Fruit fly (Drosophila melanogaster) whole organism, pupa: Measurements from ENCODE around the gene CG32249.

Source experiments
- CG10348 ChIP-seq: fragments of 200-800 bp; sonication (Bioruptor generic); IDR thresholded peaks from 2 replicates; pipeline ENCODE4 v1.3.6; 2022; ENCODE audit warnings: missing biosample characterization, missing genetic modification characterization
- CG12605 ChIP-seq: fragments of 200-800 bp; sonication (Bioruptor generic); IDR thresholded peaks from 2 replicates; pipeline ENCODE4 v1.3.6; 2022; ENCODE audit warnings: missing biosample characterization, missing genetic modification characterization
- CG13204 ChIP-seq: fragments of 200-800 bp; sonication (Bioruptor generic); optimal IDR thresholded peaks from 2 replicates; lab custom pipeline; 2018; ENCODE audit warnings: missing biosample characterization, mild to moderate bottlenecking, missing genetic modification characterization, moderate library complexity
- CG14655 ChIP-seq: fragments of 200-800 bp; sonication (Bioruptor generic); optimal IDR thresholded peaks from 3 replicates; lab custom pipeline; 2017; ENCODE audit warnings: mild to moderate bottlenecking, missing biosample characterization, missing genetic modification reagents, missing genetic modification characterization
- CG15710 ChIP-seq: fragments of 200-800 bp; sonication (Bioruptor generic); optimal IDR thresholded peaks from 2 replicates; lab custom pipeline; 2018; ENCODE audit warnings: missing biosample characterization, mild to moderate bottlenecking, missing genetic modification characterization, moderate library complexity
- CG17806 ChIP-seq: fragments of 200-800 bp; sonication (Bioruptor generic); optimal IDR thresholded peaks from 2 replicates; lab custom pipeline; 2018; ENCODE audit warnings: missing biosample characterization, mild to moderate bottlenecking, missing genetic modification characterization, moderate library complexity
- CG32121 ChIP-seq: fragments of 200-800 bp; sonication (Bioruptor generic); IDR thresholded peaks from 2 replicates; pipeline ENCODE4 v1.3.6; 2022; ENCODE audit warnings: missing biosample characterization, missing genetic modification characterization
- CG34367 ChIP-seq: fragments of 200-800 bp; sonication (Bioruptor generic); optimal IDR thresholded peaks from 2 replicates; lab custom pipeline; 2018; ENCODE audit warnings: missing biosample characterization, mild to moderate bottlenecking, missing genetic modification characterization
- CG4496 ChIP-seq: fragments of 200-800 bp; sonication (Bioruptor generic); IDR thresholded peaks from 3 replicates; pipeline ENCODE4 v1.3.6; 2022; ENCODE audit warnings: missing biosample characterization, missing genetic modification characterization
- CG8159 ChIP-seq: fragments of 200-800 bp; sonication (Bioruptor generic); optimal IDR thresholded peaks from 3 replicates; lab custom pipeline; 2018; ENCODE audit warnings: missing biosample characterization, mild to moderate bottlenecking, missing genetic modification characterization, moderate library complexity
- CG8301 ChIP-seq: fragments of 200-800 bp; sonication (Bioruptor generic); optimal IDR thresholded peaks from 2 replicates; lab custom pipeline; 2018; ENCODE audit warnings: missing biosample characterization, mild to moderate bottlenecking, missing genetic modification characterization
- CG9948 ChIP-seq: fragments of 200-800 bp; sonication (Bioruptor generic); optimal IDR thresholded peaks from 2 replicates; lab custom pipeline; 2018; ENCODE audit warnings: missing biosample characterization, mild to moderate bottlenecking, missing genetic modification characterization, moderate library complexity
- D1 ChIP-seq: fragments of 200-800 bp; sonication (Bioruptor generic); optimal IDR thresholded peaks from 2 replicates; lab custom pipeline; 2018; ENCODE audit warnings: missing biosample characterization, mild to moderate bottlenecking, missing genetic modification characterization, moderate library complexity
- EcR ChIP-seq: fragments of 200-800 bp; sonication (Bioruptor generic); optimal IDR thresholded peaks from 3 replicates; lab custom pipeline; 2019; ENCODE audit warnings: missing biosample characterization, missing genetic modification characterization, mild to moderate bottlenecking, moderate library complexity, missing genetic modification reagents
- Ets98B ChIP-seq: fragments of 200-800 bp; sonication (Bioruptor generic); IDR thresholded peaks from 2 replicates; pipeline ENCODE4 v1.3.6; 2022; ENCODE audit warnings: missing biosample characterization, missing genetic modification characterization
- Pif1A ChIP-seq: fragments of 200-800 bp; sonication (Bioruptor generic); optimal IDR thresholded peaks from 3 replicates; lab custom pipeline; 2016; ENCODE audit warnings: missing biosample characterization, missing genetic modification characterization
- Pif1B ChIP-seq: fragments of 200-800 bp; sonication (Bioruptor generic); optimal IDR thresholded peaks from 3 replicates; lab custom pipeline; 2016; ENCODE audit warnings: missing biosample characterization, missing genetic modification characterization
- Snoo ChIP-seq: fragments of 200-800 bp; sonication (Bioruptor generic); optimal IDR thresholded peaks from 3 replicates; lab custom pipeline; 2017; ENCODE audit warnings: missing biosample characterization, mild to moderate bottlenecking, missing genetic modification characterization, inconsistent platforms
- fd96Ca ChIP-seq: fragments of 200-800 bp; sonication (Bioruptor generic); IDR thresholded peaks from 3 replicates; pipeline ENCODE4 v1.3.6; 2022; ENCODE audit warnings: missing biosample characterization, missing genetic modification characterization
- gl ChIP-seq: fragments of 200-800 bp; sonication (Bioruptor generic); optimal IDR thresholded peaks from 2 replicates; lab custom pipeline; 2018; ENCODE audit warnings: missing biosample characterization, mild to moderate bottlenecking, missing genetic modification characterization
- rn ChIP-seq: fragments of 200-800 bp; sonication (Bioruptor generic); IDR thresholded peaks from 2 replicates; pipeline ENCODE4 v1.3.6; 2022; ENCODE audit warnings: missing biosample characterization, missing genetic modification characterization

Gene CG32249

DNA sequence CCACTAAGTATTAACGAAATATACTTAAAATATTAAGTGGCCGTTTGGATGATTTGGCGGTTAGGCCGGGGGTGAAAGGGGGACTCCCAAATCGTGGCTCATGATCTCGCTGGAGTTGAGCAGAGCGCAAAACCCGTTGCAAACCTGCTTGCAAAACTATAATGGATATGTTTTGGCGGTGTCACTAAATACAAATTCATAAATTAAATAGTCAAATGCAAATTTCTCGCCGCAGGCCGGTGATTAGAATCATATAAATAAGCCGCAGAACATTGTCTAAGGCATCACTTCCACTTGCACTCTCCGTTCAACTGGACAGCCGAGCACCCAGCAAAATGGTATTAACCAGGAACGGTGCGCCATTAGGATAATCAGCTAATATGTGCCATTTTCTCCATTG lies 12.7 kb downstream of the CG32249 start, which contains the start of gene CG11350:
CG11350 (plus strand) TSS at position 301 of the 400 bp plus-strand sequence.
- TF ChIP-seq CG12605 (GFP tag; lab: Robert Waterston, UW) (no peak), gl (tag; lab: Kevin White, UChicago) (no peak), Snoo (tag; lab: Kevin White, UChicago) (no peak), Pif1B (GFP tag; lab: Kevin White, UChicago) (no peak)

DNA sequence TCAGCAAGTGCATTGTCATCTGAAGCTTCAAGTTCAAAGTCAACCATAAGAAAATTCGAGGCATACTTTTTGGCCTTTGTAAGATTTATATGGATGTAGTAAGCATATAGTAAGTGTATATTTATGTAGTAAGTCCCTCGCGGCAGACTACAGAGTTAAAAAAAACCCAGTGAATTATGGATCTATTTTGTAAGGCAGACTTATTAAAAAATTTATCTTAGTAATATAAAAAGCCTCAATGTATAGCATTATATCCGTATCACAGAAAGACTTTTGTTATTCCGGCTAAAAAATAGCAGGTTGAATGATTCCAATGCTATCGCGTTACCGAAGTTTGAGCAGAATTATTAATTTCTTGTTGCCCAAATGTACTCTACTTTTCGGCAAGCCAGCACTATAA lies 14.8 kb downstream of the CG32249 start:
- TF ChIP-seq gl (tag; lab: Kevin White, UChicago) (no peak), CG15710 (tag; lab: Kevin White, UChicago) (no peak), rn (no peak), D1 (no peak), CG4496 (GFP tag; lab: Robert Waterston, UW) (no peak), CG17806 (tag; lab: Kevin White, UChicago) (no peak), EcR (GFP tag; lab: Kevin White, UChicago) (peak; percentile 63)
- TF ChIP-seq, all 21 proteins: peak for 1

DNA sequence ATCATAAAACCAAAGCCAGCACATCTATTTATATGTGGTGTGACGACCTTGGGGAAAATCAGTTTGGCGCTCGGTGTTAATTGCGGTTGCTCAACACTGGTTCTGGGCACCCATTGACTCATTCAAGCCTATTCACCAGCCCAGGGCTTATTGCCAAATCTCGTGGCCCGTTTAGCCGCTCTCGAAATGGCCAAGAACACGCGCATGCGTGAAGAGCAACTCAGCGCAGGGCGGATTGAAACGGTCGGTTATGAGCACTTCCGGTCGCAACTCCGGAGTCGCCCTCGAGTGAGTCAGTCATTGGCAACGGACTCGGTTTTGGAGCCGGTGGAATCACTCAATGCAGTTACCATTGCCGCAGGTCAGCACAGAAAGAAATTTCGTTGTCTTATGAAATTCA lies 19.7 kb downstream of the CG32249 start:
- TF ChIP-seq CG14655 (GFP tag; lab: Kevin White, UChicago), result no peak
- TF ChIP-seq CG8301 (tag; lab: Kevin White, UChicago), result no peak
- TF ChIP-seq D1, result no peak
- TF ChIP-seq CG15710 (tag; lab: Kevin White, UChicago), result no peak
- TF ChIP-seq CG34367 (tag; lab: Kevin White, UChicago), result no peak

DNA sequence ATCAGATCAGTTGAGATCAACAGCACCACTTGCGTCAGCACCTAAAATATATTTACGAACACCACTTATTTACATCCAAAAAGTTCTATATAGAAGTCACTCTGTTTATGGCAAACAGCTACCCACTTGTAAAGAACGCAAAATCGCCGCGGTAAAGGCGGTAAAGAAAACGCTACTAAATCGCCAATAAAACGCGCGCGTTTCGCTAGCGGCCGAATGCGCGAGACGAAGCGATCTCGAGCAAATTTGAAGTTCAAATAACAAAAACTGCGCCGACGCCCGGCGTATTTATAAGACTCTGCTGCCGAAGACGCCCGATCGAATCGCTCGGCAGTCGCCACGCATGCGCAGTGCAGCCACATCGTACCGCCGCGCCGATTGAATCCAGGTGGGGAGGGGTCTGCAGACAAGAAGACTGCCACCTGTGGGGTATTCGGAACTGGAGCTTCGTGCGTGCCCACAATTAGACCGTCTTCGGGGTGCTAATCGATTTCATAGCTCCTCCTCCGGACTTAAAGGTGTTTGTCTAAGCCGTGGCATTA lies 21.0 kb downstream of the CG32249 start, which contains the start of gene CG13722:
CG13722 (minus strand) TSS at position 262 of the 542 bp plus-strand sequence.
- TF ChIP-seq rn (no peak), fd96Ca (GFP tag; lab: Robert Waterston, UW) (no peak), CG12605 (GFP tag; lab: Robert Waterston, UW) (no peak), Ets98B (GFP tag; lab: Robert Waterston, UW) (no peak), CG8301 (tag; lab: Kevin White, UChicago) (no peak), CG9948 (tag; lab: Kevin White, UChicago) (no peak), CG13204 (GFP tag; lab: Kevin White, UChicago) (peak; percentile 90), gl (tag; lab: Kevin White, UChicago) (no peak), D1 (no peak), CG17806 (tag; lab: Kevin White, UChicago) (no peak), EcR (GFP tag; lab: Kevin White, UChicago) (peak; percentile 51), CG4496 (GFP tag; lab: Robert Waterston, UW) (peak; percentile 20; the same call in 1 of the 3 replicates), Pif1B (GFP tag; lab: Kevin White, UChicago) (no peak), CG14655 (GFP tag; lab: Kevin White, UChicago) (no peak)

DNA sequence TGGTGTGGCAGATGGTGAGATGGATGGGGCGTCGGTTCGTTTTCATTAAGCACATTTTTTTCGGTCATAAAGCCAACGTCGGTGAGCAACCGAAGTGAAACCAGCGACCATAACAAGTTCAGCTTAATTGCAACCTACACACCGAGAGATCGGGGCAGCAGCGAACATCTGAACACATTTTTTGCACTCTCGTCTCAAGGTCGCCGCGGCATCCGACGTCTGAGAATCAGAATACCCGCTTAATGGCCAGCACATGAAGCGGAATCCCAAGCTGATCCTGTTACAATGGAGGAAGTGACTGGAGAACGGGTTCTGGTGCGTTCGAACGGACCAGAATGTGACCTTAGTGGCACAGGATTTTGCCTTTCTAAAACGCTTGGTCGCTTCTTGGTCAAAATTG lies 23.8 kb downstream of the CG32249 start:
- TF ChIP-seq CG13204 (GFP tag; lab: Kevin White, UChicago) (peak; percentile 44), CG8301 (tag; lab: Kevin White, UChicago) (no peak), EcR (GFP tag; lab: Kevin White, UChicago) (peak; percentile 88), CG17806 (tag; lab: Kevin White, UChicago) (no peak), Pif1A (GFP tag; lab: Kevin White, UChicago) (no peak), CG15710 (tag; lab: Kevin White, UChicago) (no peak), D1 (no peak), CG14655 (GFP tag; lab: Kevin White, UChicago) (no peak)

dm6 chr3L:4494603-4495002 lies 24.8 kb downstream of the CG32249 start:
- TF ChIP-seq CG13204 (GFP tag; lab: Kevin White, UChicago) (peak; percentile 72), fd96Ca (GFP tag; lab: Robert Waterston, UW) (no peak), CG14655 (GFP tag; lab: Kevin White, UChicago) (peak; percentile 45), CG8301 (tag; lab: Kevin White, UChicago) (peak; percentile 0), Pif1A (GFP tag; lab: Kevin White, UChicago) (peak; percentile 82), D1 (peak; percentile 86), rn (no peak), CG9948 (tag; lab: Kevin White, UChicago) (peak; percentile 87), CG34367 (tag; lab: Kevin White, UChicago) (peak; percentile 86), CG4496 (GFP tag; lab: Robert Waterston, UW) (peak; percentile 51; the same call in 1 of the 3 replicates), gl (tag; lab: Kevin White, UChicago) (peak; percentile 45), CG12605 (GFP tag; lab: Robert Waterston, UW) (peak; percentile 31; the same call in 1 of the 2 replicates), CG17806 (tag; lab: Kevin White, UChicago) (peak; percentile 87), CG10348 (GFP tag; lab: Robert Waterston, UW) (no peak), Ets98B (GFP tag; lab: Robert Waterston, UW) (no peak), Snoo (tag; lab: Kevin White, UChicago) (peak; percentile 73), CG15710 (tag; lab: Kevin White, UChicago) (peak; percentile 93), CG32121 (GFP tag; lab: Robert Waterston, UW) (no peak), Pif1B (GFP tag; lab: Kevin White, UChicago) (peak; percentile 88), CG8159 (tag; lab: Kevin White, UChicago) (peak; percentile 88), EcR (GFP tag; lab: Kevin White, UChicago) (peak; percentile 100)
- TF ChIP-seq, all 21 proteins: peak for 16
